Fruit fly (Drosophila melanogaster): Measurements from ENCODE around the gene Nmdmc.
A peak's percentile ranks its signal among the peaks of the same experiment; 100 is the strongest.

The Nmdmc gene

dm6 chr3R:9053021-9053420 lies 2.7 kb upstream of the Nmdmc start (continued):
- TF ChIP-seq CG3838 (GFP tag; optimal IDR thresholded peaks at IDR 0.05) (no peak), tll (GFP tag; optimal IDR thresholded peaks at IDR 0.05) (no peak), CG8281 (tag; optimal IDR thresholded peaks at IDR 0.05) (no peak), gcm (GFP tag; optimal IDR thresholded peaks at IDR 0.05) (peak; percentile 67), CG13123 (GFP tag; optimal IDR thresholded peaks at IDR 0.05) (no peak), ase (GFP tag; IDR thresholded peaks at IDR 0.05) (no peak), Med (GFP tag) (peak; percentile 97), btn (GFP tag; optimal IDR thresholded peaks at IDR 0.05) (peak; percentile 40), ham (GFP tag; IDR thresholded peaks at IDR 0.05) (no peak), CG4404 (GFP tag; IDR thresholded peaks at IDR 0.05) (no peak), Awh (GFP tag; IDR thresholded peaks at IDR 0.05) (no peak), Max (GFP tag; optimal IDR thresholded peaks at IDR 0.05) (peak; percentile 29), Jarid2 (GFP tag; optimal IDR thresholded peaks at IDR 0.05) (peak; percentile 68), Doc2 (GFP tag; IDR thresholded peaks at IDR 0.05) (no peak), CG1647 (GFP tag; optimal IDR thresholded peaks at IDR 0.05) (peak; percentile 57), zfh2 (GFP tag; optimal IDR thresholded peaks at IDR 0.05) (peak; percentile 66), kni (GFP tag; optimal IDR thresholded peaks at IDR 0.05) (peak; percentile 83), Mad (GFP tag; optimal IDR thresholded peaks at IDR 0.05) (peak; percentile 59), Rx (GFP tag; IDR thresholded peaks at IDR 0.05) (no peak), croc (GFP tag; conservative IDR thresholded peaks at IDR 0.05) (no peak), chm (GFP tag; IDR thresholded peaks at IDR 0.05) (no peak), hkb (optimal IDR thresholded peaks at IDR 0.05) (no peak), hkb (GFP tag; IDR thresholded peaks at IDR 0.05) (no peak), CG16815 (GFP tag; optimal IDR thresholded peaks at IDR 0.05) (no peak), Neu2 (GFP tag; optimal IDR thresholded peaks at IDR 0.05; ENCODE audit: borderline replicate concordance) (no peak), CG10431 (GFP tag; optimal IDR thresholded peaks at IDR 0.05) (no peak), CG11695 (GFP tag; IDR thresholded peaks at IDR 0.05) (no peak), CG8944 (GFP tag; optimal IDR thresholded peaks at IDR 0.05) (peak; percentile 10), ERR (GFP tag; optimal IDR thresholded peaks at IDR 0.05) (peak; percentile 77), dmrt99B (tag; optimal IDR thresholded peaks at IDR 0.05) (peak; percentile 33), Fer2 (tag; optimal IDR thresholded peaks at IDR 0.05) (no peak), gsb-n (tag; optimal IDR thresholded peaks at IDR 0.05) (no peak), E2f2 (GFP tag; IDR thresholded peaks at IDR 0.05) (no peak), esg (GFP tag; conservative IDR thresholded peaks at IDR 0.05) (no peak), Eip74EF (GFP tag; optimal IDR thresholded peaks at IDR 0.05) (peak in 1 of 2 experiments; percentile 54), lilli (GFP tag; optimal IDR thresholded peaks at IDR 0.05) (peak; percentile 85), Asciz (GFP tag; optimal IDR thresholded peaks at IDR 0.05) (no peak), pros (GFP tag; optimal IDR thresholded peaks at IDR 0.05) (peak; percentile 91), fru (optimal IDR thresholded peaks at IDR 0.05) (no peak), trh (GFP tag; optimal IDR thresholded peaks at IDR 0.05) (no peak), CG3847 (GFP tag; IDR thresholded peaks at IDR 0.05) (no peak), en (GFP tag; optimal IDR thresholded peaks at IDR 0.05) (no peak), CG14860 (GFP tag; IDR thresholded peaks at IDR 0.05; ENCODE audit: partially characterized antibody) (no peak), CG10654 (GFP tag; optimal IDR thresholded peaks at IDR 0.05) (no peak), crp (GFP tag; optimal IDR thresholded peaks at IDR 0.05) (no peak), NFAT (GFP tag; IDR thresholded peaks at IDR 0.05) (no peak), CG8924 (tag; optimal IDR thresholded peaks at IDR 0.05) (no peak), CG6654 (GFP tag; optimal IDR thresholded peaks at IDR 0.05) (no peak), CG10274 (GFP tag; optimal IDR thresholded peaks at IDR 0.05) (no peak), CG1024 (GFP tag; IDR thresholded peaks at IDR 0.05) (no peak), da (GFP tag; optimal IDR thresholded peaks at IDR 0.05) (peak; percentile 46), Lpt (GFP tag; optimal IDR thresholded peaks at IDR 0.05) (no peak), Hr3 (GFP tag; optimal IDR thresholded peaks at IDR 0.05) (no peak)

Measured in whole organism, embryonic.